Fruit fly (Drosophila melanogaster): ENCODE measurements around the gene Srlp.

Srlp gene

DNA sequence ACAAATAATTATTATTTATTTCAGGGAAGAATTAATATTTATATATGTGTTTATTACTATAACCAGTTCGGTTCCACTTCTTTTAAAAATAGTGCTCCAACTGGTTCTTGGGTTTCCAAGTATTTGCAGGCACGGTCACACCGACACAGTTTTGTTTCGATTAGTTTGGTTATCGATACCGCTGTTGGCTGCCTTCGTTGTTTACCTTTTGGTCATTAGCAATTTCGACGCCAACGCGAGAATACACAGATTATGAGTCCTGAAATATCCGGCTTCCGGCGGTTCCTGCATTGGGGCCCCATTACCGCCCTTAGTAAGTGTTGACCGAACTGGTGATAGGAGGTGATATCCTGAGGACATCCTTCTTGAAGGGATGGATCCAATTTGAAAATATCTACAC lies 25.7 kb upstream of the Srlp start, which contains the start of gene CG5196 (continued):
- TF ChIP-seq CG30020 (tag; optimal IDR thresholded peaks at IDR 0.05): peak; percentile 61
- no peak for TF ChIP-seq en (GFP tag; optimal IDR thresholded peaks at IDR 0.05)
- no peak for TF ChIP-seq Camta (GFP tag; optimal IDR thresholded peaks at IDR 0.05)
- TF ChIP-seq Doc2 (GFP tag; IDR thresholded peaks at IDR 0.05): no peak
- TF ChIP-seq Sin3A (optimal IDR thresholded peaks at IDR 0.05): peak; percentile 29
- TF ChIP-seq pho (GFP tag; optimal IDR thresholded peaks at IDR 0.05): no peak
- peak; percentile 49 for TF ChIP-seq Lhr (GFP tag; optimal IDR thresholded peaks at IDR 0.05)
- TF ChIP-seq Dad (GFP tag; optimal IDR thresholded peaks at IDR 0.05): no peak
- TF ChIP-seq ind (GFP tag; optimal IDR thresholded peaks at IDR 0.05): no peak
- TF ChIP-seq dmrt99B (tag; optimal IDR thresholded peaks at IDR 0.05): no peak
- peak; percentile 75 for TF ChIP-seq gfzf (GFP tag; optimal IDR thresholded peaks at IDR 0.05)
- peak; percentile 41 for TF ChIP-seq Hmr (GFP tag; optimal IDR thresholded peaks at IDR 0.05)
- no peak for TF ChIP-seq CG10462 (GFP tag; optimal IDR thresholded peaks at IDR 0.05)
- no peak for TF ChIP-seq CG18619 (GFP tag; optimal IDR thresholded peaks at IDR 0.05)
- no peak for TF ChIP-seq pros (GFP tag; optimal IDR thresholded peaks at IDR 0.05)
- no peak for TF ChIP-seq CG17361 (GFP tag; IDR thresholded peaks at IDR 0.05)
- TF ChIP-seq CG1647 (GFP tag; optimal IDR thresholded peaks at IDR 0.05): no peak
- no peak for TF ChIP-seq CG7271 (tag; optimal IDR thresholded peaks at IDR 0.05)
- TF ChIP-seq B-H2 (GFP tag; optimal IDR thresholded peaks at IDR 0.05): peak; percentile 51
- TF ChIP-seq CG6813 (GFP tag; optimal IDR thresholded peaks at IDR 0.05): no peak
- peak; percentile 5 for TF ChIP-seq jumu (GFP tag; optimal IDR thresholded peaks at IDR 0.05)
- no peak for TF ChIP-seq CG10366 (GFP tag; IDR thresholded peaks at IDR 0.05)
- no peak for TF ChIP-seq CG11696 (GFP tag; IDR thresholded peaks at IDR 0.05)
- peak; percentile 66 for TF ChIP-seq lbe (GFP tag; optimal IDR thresholded peaks at IDR 0.05)
- no peak for TF ChIP-seq sqz (GFP tag; optimal IDR thresholded peaks at IDR 0.05)
- no peak for TF ChIP-seq ken (GFP tag; IDR thresholded peaks at IDR 0.05)
- TF ChIP-seq jigr1 (GFP tag; IDR thresholded peaks at IDR 0.05): no peak
- TF ChIP-seq CG8765 (GFP tag; IDR thresholded peaks at IDR 0.05): no peak
- no peak for TF ChIP-seq dati (GFP tag; IDR thresholded peaks at IDR 0.05)
- peak; percentile 58; the same call in 1 of the 2 replicates for TF ChIP-seq nerfin-2 (GFP tag; IDR thresholded peaks at IDR 0.05; ENCODE audit: partially characterized antibody)
- no peak for TF ChIP-seq lola (GFP tag; optimal IDR thresholded peaks at IDR 0.05)
- peak; percentile 12 for TF ChIP-seq Xbp1 (GFP tag; optimal IDR thresholded peaks at IDR 0.05)
- TF ChIP-seq CG6175 (GFP tag; IDR thresholded peaks at IDR 0.05): no peak
- TF ChIP-seq gro (GFP tag; optimal IDR thresholded peaks at IDR 0.05): peak; percentile 32
- no peak for TF ChIP-seq ATbp (GFP tag; optimal IDR thresholded peaks at IDR 0.05)
- no peak for TF ChIP-seq gcm (GFP tag; optimal IDR thresholded peaks at IDR 0.05)
- TF ChIP-seq CG32772 (GFP tag; IDR thresholded peaks at IDR 0.05): no peak
- no peak for TF ChIP-seq mam (GFP tag; optimal IDR thresholded peaks at IDR 0.05)
- TF ChIP-seq odd (GFP tag; optimal IDR thresholded peaks at IDR 0.05): no peak
- no peak for TF ChIP-seq pita (GFP tag; optimal IDR thresholded peaks at IDR 0.05)
- peak; percentile 40 for TF ChIP-seq PHDP (tag; optimal IDR thresholded peaks at IDR 0.05)
- peak; percentile 12 for TF ChIP-seq unpg (GFP tag; optimal IDR thresholded peaks at IDR 0.05)
- no peak for TF ChIP-seq tgo (GFP tag; IDR thresholded peaks at IDR 0.05)
- no peak for TF ChIP-seq Pdp1 (GFP tag; optimal IDR thresholded peaks at IDR 0.05)
- TF ChIP-seq Ravus (GFP tag; IDR thresholded peaks at IDR 0.05): no peak
- TF ChIP-seq slp2 (GFP tag; optimal IDR thresholded peaks at IDR 0.05): no peak
- TF ChIP-seq cg (GFP tag; optimal IDR thresholded peaks at IDR 0.05): no peak
- TF ChIP-seq CrebB (tag; optimal IDR thresholded peaks at IDR 0.05): no peak
- peak; percentile 60 for TF ChIP-seq CG14710 (tag; optimal IDR thresholded peaks at IDR 0.05)
- TF ChIP-seq CG11560 (tag; IDR thresholded peaks at IDR 0.05): no peak
- TF ChIP-seq Jarid2 (GFP tag; optimal IDR thresholded peaks at IDR 0.05): no peak
- TF ChIP-seq CG33213 (GFP tag; optimal IDR thresholded peaks at IDR 0.05): no peak
